Worm (Caenorhabditis elegans) whole organism, dauer: ENCODE data around the gene nhr-148.

Experiments used
- unc-62 ChIP-seq: sonication (generic microtip); optimal IDR thresholded peaks from 2 replicates; lab custom pipeline; 2017; ENCODE audit warnings: missing biosample characterization, missing genetic modification reagents, missing genetic modification characterization

nhr-148 gene

DNA sequence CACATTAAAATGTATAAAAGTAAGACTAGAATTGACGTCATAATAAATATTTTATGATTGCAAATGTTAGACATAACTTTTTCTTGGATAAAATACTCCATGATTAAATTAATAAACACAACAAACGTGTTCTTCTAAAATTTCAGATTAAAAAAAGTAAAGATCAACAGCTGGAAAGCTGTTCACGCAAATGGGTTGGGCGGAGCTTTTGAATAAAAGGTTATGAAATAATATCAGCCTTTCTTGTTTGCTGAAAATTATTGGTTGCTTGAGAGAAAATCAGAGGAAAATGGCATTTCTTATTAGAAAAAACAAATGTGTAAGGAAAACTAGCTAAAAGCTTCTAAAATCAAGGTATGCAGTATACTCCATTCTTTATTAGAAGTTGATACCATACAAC lies 45.8 kb downstream of the nhr-148 start, which contains the start of gene C02H6.3:
C02H6.3 (minus strand) TSS at position 101 of the 400 bp plus-strand sequence.
- TF ChIP-seq unc-62, result no peak

- TF ChIP-seq unc-62, result no peak
Measured at ce11 chrV:7389771-7390170, 47.8 kb downstream of the nhr-148 start, which contains the start of gene C02H6.1. C02H6.1 (minus strand) TSS chrV:7389871.

ce11 chrV:7391933-7392332 lies 50.0 kb downstream of the nhr-148 start, which contains the start of gene fbxa-105:
fbxa-105 (minus strand) TSS chrV:7392029.
- no peak for TF ChIP-seq unc-62
